Worm (Caenorhabditis elegans) whole organism, L4/young adult: Measurements from ENCODE around the gene Y39A1A.24.

ENCODE experiments used
- W03F9.2 ChIP-seq: fragments of 150-350 bp; optimal IDR thresholded peaks from 2 replicates; lab custom pipeline; 2014; ENCODE audit warnings: missing biosample characterization, missing genetic modification characterization
- dao-5 ChIP-seq: sonication (generic microtip); optimal IDR thresholded peaks from 2 replicates; lab custom pipeline; 2016; ENCODE audit warnings: missing genotype, missing genetic modification characterization, moderate library complexity, missing compliant biosample characterization
- him-1 ChIP-seq: sonication (generic microtip); optimal IDR thresholded peaks from 2 replicates; lab custom pipeline; 2016; ENCODE audit warnings: missing genotype, missing genetic modification reagents, missing genetic modification characterization, missing compliant biosample characterization

Gene Y39A1A.24

DNA sequence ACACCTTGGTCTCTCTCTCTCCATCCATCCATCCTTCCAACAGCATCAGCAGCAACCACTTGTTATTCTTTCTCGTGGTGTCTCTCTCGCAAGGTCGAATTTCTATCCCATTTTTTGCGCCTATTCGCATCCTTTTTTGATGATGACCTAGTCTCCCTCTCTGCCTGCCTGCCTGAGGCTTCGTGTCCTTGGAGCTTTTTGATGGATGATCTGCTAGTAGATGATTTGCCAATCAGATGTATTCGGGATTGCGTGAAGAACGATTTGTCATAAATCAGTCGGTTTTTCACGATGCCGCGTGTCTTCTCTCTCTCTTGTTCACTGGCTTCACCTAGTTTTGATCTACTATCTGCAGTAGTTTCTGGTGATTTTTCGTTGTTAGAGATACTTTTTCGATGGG lies 48.9 kb downstream of the Y39A1A.24 start:
- TF ChIP-seq him-1 (tag; lab: Kevin White, UChicago) (no peak), dao-5 (tag; lab: Kevin White, UChicago) (no peak), W03F9.2 (no peak)
